Worm (Caenorhabditis elegans) whole organism, young adult: ENCODE measurements around the gene pals-30.

Experiments
- B0336.3 ChIP-seq: fragments of 200-800 bp; sonication (Bioruptor generic); IDR thresholded peaks from 2 replicates; pipeline ENCODE4 v1.3.6; 2022; ENCODE audit warnings: missing genetic modification characterization, missing compliant biosample characterization
- C06A6.2 ChIP-seq: fragments of 200-800 bp; sonication (Bioruptor generic); conservative IDR thresholded peaks from 2 replicates; pipeline ENCODE4 v1.3.6; 2022; ENCODE audit warnings: missing genetic modification characterization, missing compliant biosample characterization
- D2030.7 ChIP-seq: fragments of 200-800 bp; sonication (Bioruptor generic); IDR thresholded peaks from 2 replicates; pipeline ENCODE4 v1.3.6; 2022; ENCODE audit warnings: missing genetic modification reagents, missing genetic modification characterization, missing compliant biosample characterization
- F33H1.4 ChIP-seq: fragments of 200-800 bp; sonication (Bioruptor generic); IDR thresholded peaks from 2 replicates; pipeline ENCODE4 v1.3.6; 2022; ENCODE audit warnings: missing genetic modification reagents, missing genetic modification characterization, missing compliant biosample characterization
- F49E8.2 ChIP-seq: sonication (generic microtip); optimal IDR thresholded peaks from 3 replicates; lab custom pipeline; 2017; ENCODE audit warnings: missing genetic modification characterization, mild to moderate bottlenecking, missing compliant biosample characterization, antibody characterized with exemption, moderate library complexity; ENCODE audit not compliant: insufficient read depth
- F57A8.1 ChIP-seq: fragments of 200-800 bp; sonication (Bioruptor generic); optimal IDR thresholded peaks from 2 replicates; lab custom pipeline; 2018; ENCODE audit warnings: mild to moderate bottlenecking, missing genetic modification characterization, moderate library complexity, missing compliant biosample characterization
- F57C9.4 ChIP-seq: sonication (generic microtip); optimal IDR thresholded peaks from 2 replicates; lab custom pipeline; 2017; ENCODE audit warnings: mild to moderate bottlenecking, missing genetic modification characterization, missing compliant biosample characterization
- T07F8.4 ChIP-seq: sonication (generic microtip); optimal IDR thresholded peaks from 2 replicates; lab custom pipeline; 2016; ENCODE audit warnings: mild to moderate bottlenecking, missing genetic modification characterization, moderate library complexity, missing compliant biosample characterization
- Y53F4B.3 ChIP-seq: fragments of 200-800 bp; sonication (Bioruptor generic); IDR thresholded peaks from 2 replicates; pipeline ENCODE4 v1.3.6; 2022; ENCODE audit warnings: missing genetic modification reagents, missing genetic modification characterization, missing compliant biosample characterization
- Y95B8A.8 ChIP-seq: fragments of 200-800 bp; sonication (Bioruptor generic); IDR thresholded peaks from 2 replicates; pipeline ENCODE4 v1.3.6; 2022; ENCODE audit warnings: missing genetic modification reagents, missing genetic modification characterization, missing compliant biosample characterization
- ZK185.1 ChIP-seq: sonication (generic microtip); optimal IDR thresholded peaks from 2 replicates; lab custom pipeline; 2016; ENCODE audit warnings: mild to moderate bottlenecking, missing genetic modification characterization, missing compliant biosample characterization; ENCODE audit not compliant: poor library complexity, severe bottlenecking
- akir-1 ChIP-seq: fragments of 200-800 bp; sonication (Bioruptor generic); optimal IDR thresholded peaks from 2 replicates; lab custom pipeline; 2018; ENCODE audit warnings: mild to moderate bottlenecking, missing genetic modification characterization, moderate library complexity, missing compliant biosample characterization
- attf-5 ChIP-seq: fragments of 200-800 bp; sonication (Bioruptor generic); optimal IDR thresholded peaks from 2 replicates; lab custom pipeline; 2018; ENCODE audit warnings: mild to moderate bottlenecking, missing genetic modification characterization, missing compliant biosample characterization
- attf-6 ChIP-seq: fragments of 200-800 bp; sonication (Bioruptor generic); IDR thresholded peaks from 2 replicates; pipeline ENCODE4 v1.3.6; 2022; ENCODE audit warnings: missing genetic modification reagents, missing genetic modification characterization, missing compliant biosample characterization
- bed-1 ChIP-seq: fragments of 200-800 bp; sonication (Bioruptor generic); IDR thresholded peaks from 2 replicates; pipeline ENCODE4 v1.3.6; 2022; ENCODE audit warnings: missing genetic modification reagents, missing genetic modification characterization, missing compliant biosample characterization
- cebp-1 ChIP-seq, 2 experiments: fragments of 200-800 bp in 1 of 2; sonication (Bioruptor generic) in 1 of 2; sonication (generic microtip) in 1 of 2; IDR thresholded peaks in 1 of 2; optimal IDR thresholded peaks in 1 of 2; 2 replicates each; pipeline versions ENCODE4 v1.3.6 to Lab custom; 2017 to 2022; ENCODE audit warnings: missing compliant biosample characterization in 2 of 2, missing genetic modification characterization in 2 of 2, mild to moderate bottlenecking in 1 of 2, missing genetic modification reagents in 1 of 2, moderate library complexity in 1 of 2
- dox-1 ChIP-seq: fragments of 200-800 bp; sonication (Bioruptor generic); IDR thresholded peaks from 2 replicates; pipeline ENCODE4 v1.3.6; 2022; ENCODE audit warnings: missing genetic modification reagents, missing genetic modification characterization, missing compliant biosample characterization
- egl-44 ChIP-seq: fragments of 200-800 bp; sonication (Bioruptor generic); IDR thresholded peaks from 2 replicates; pipeline ENCODE4 v1.3.6; 2022; ENCODE audit warnings: missing genetic modification reagents, missing genetic modification characterization, missing compliant biosample characterization
- egrh-3 ChIP-seq: fragments of 200-800 bp; sonication (Bioruptor generic); IDR thresholded peaks from 2 replicates; pipeline ENCODE4 v1.3.6; 2022; ENCODE audit warnings: missing genetic modification reagents, missing genetic modification characterization, missing compliant biosample characterization
- hrde-1 ChIP-seq: sonication (generic microtip); optimal IDR thresholded peaks from 2 replicates; lab custom pipeline; 2016; ENCODE audit warnings: missing genetic modification characterization, mild to moderate bottlenecking, missing compliant biosample characterization, moderate library complexity, missing genotype, missing genetic modification reagents, borderline replicate concordance
- lir-1 ChIP-seq: fragments of 200-800 bp; sonication (Bioruptor generic); conservative IDR thresholded peaks from 2 replicates; pipeline ENCODE4 v1.3.6; 2022; ENCODE audit warnings: missing genetic modification reagents, missing genetic modification characterization, missing compliant biosample characterization
- madf-10 ChIP-seq: sonication (generic microtip); optimal IDR thresholded peaks from 2 replicates; lab custom pipeline; 2016; ENCODE audit warnings: mild to moderate bottlenecking, missing genetic modification characterization, missing compliant biosample characterization
- mes-4 ChIP-seq: sonication (generic microtip); optimal IDR thresholded peaks from 2 replicates; lab custom pipeline; 2016; ENCODE audit warnings: missing genotype, missing genetic modification characterization, missing compliant biosample characterization
- mxl-1 ChIP-seq: sonication (generic microtip); optimal IDR thresholded peaks from 2 replicates; lab custom pipeline; 2016; ENCODE audit warnings: missing genetic modification characterization, missing compliant biosample characterization
- nfya-1 ChIP-seq: sonication (generic microtip); optimal IDR thresholded peaks from 2 replicates; lab custom pipeline; 2017; ENCODE audit warnings: antibody characterized with exemption, missing compliant biosample characterization, missing genetic modification characterization, borderline replicate concordance; ENCODE audit not compliant: insufficient read depth
- nhr-179 ChIP-seq: sonication (generic microtip); optimal IDR thresholded peaks from 2 replicates; lab custom pipeline; 2016; ENCODE audit warnings: mild to moderate bottlenecking, missing genetic modification characterization, missing compliant biosample characterization
- pbrm-1 ChIP-seq: fragments of 200-800 bp; sonication (Bioruptor generic); IDR thresholded peaks from 2 replicates; pipeline ENCODE4 v1.3.6; 2022; ENCODE audit warnings: missing genetic modification reagents, missing genetic modification characterization, missing compliant biosample characterization
- rec-8 ChIP-seq, 2 experiments: sonication (generic microtip); optimal IDR thresholded peaks; 2 replicates each; lab custom pipeline; 2016; ENCODE audit warnings: mild to moderate bottlenecking in 2 of 2, missing genetic modification characterization in 2 of 2, missing genetic modification reagents in 2 of 2, missing genotype in 2 of 2, missing biosample characterization in 1 of 2, missing compliant biosample characterization in 1 of 2, moderate library complexity in 1 of 2
- rpc-1 ChIP-seq, 2 experiments: fragments of 150-350 bp in 1 of 2; sonication (generic microtip) in 1 of 2; optimal IDR thresholded peaks; 2 replicates each; lab custom pipeline; 2014 to 2018; ENCODE audit warnings: missing biosample characterization in 1 of 2, missing genetic modification characterization in 1 of 2, missing genetic modification reagents in 1 of 2, missing genotype in 1 of 2
- tbx-9 ChIP-seq: sonication (generic microtip); optimal IDR thresholded peaks from 2 replicates; lab custom pipeline; 2016; ENCODE audit warnings: borderline replicate concordance, missing genetic modification characterization, inconsistent platforms, missing compliant biosample characterization
- tlf-1 ChIP-seq: fragments of 200-800 bp; sonication (Bioruptor generic); optimal IDR thresholded peaks from 2 replicates; lab custom pipeline; 2018; ENCODE audit warnings: mild to moderate bottlenecking, missing genetic modification characterization, missing compliant biosample characterization
- xnd-1 ChIP-seq: sonication (generic microtip); optimal IDR thresholded peaks from 2 replicates; lab custom pipeline; 2016; ENCODE audit warnings: missing genotype, missing genetic modification reagents, missing genetic modification characterization, missing compliant biosample characterization
- zfh-2 ChIP-seq: fragments of 200-800 bp; sonication (Bioruptor generic); conservative IDR thresholded peaks from 2 replicates; pipeline ENCODE4 v1.3.6; 2022; ENCODE audit warnings: missing genetic modification reagents, missing genetic modification characterization, missing compliant biosample characterization
- zim-3 ChIP-seq: sonication (generic microtip); optimal IDR thresholded peaks from 2 replicates; lab custom pipeline; 2017; ENCODE audit warnings: mild to moderate bottlenecking, missing genetic modification characterization, moderate library complexity, missing compliant biosample characterization
- ztf-3 ChIP-seq: fragments of 200-800 bp; sonication (Bioruptor generic); optimal IDR thresholded peaks from 2 replicates; lab custom pipeline; 2018; ENCODE audit warnings: mild to moderate bottlenecking, missing genetic modification characterization, missing compliant biosample characterization

Gene pals-30

ce11 chrIV:14557642-14558041 lies 5.9 kb upstream of the pals-30 start:
- no peak for TF ChIP-seq tbx-9 (tag; lab: Kevin White, UChicago)
- TF ChIP-seq tlf-1 (GFP tag; lab: Kevin White, UChicago): no peak

ce11 chrIV:14554788-14555187 lies 3.0 kb upstream of the pals-30 start, which contains the start of gene Y57G11B.6:
Gene Y57G11B.6 (minus strand): TSS chrIV:14554888.
- TF ChIP-seq tlf-1 (GFP tag; lab: Kevin White, UChicago): no peak
- TF ChIP-seq zfh-2 (GFP tag; lab: Robert Waterston, UW): no peak
- no peak for TF ChIP-seq dox-1
- TF ChIP-seq pbrm-1 (GFP tag; lab: Robert Waterston, UW): no peak
- TF ChIP-seq hrde-1 (tag; lab: Kevin White, UChicago): no peak
- TF ChIP-seq egrh-3 (GFP tag; lab: Robert Waterston, UW): no peak
- TF ChIP-seq nhr-179 (tag; lab: Kevin White, UChicago): no peak
- no peak for TF ChIP-seq Y53F4B.3 (GFP tag; lab: Robert Waterston, UW)
- TF ChIP-seq F33H1.4: no peak
- no peak for TF ChIP-seq zim-3 (tag; lab: Kevin White, UChicago)
- no peak for TF ChIP-seq attf-6 (GFP tag; lab: Robert Waterston, UW)

ce11 chrIV:14549308-14549707 lies 2.5 kb downstream of the pals-30 start, which contains the start of gene T27E7.9:
Gene T27E7.9 (minus strand): TSS chrIV:14549408.
- TF ChIP-seq egl-44 (GFP tag; lab: Robert Waterston, UW) (no peak), F49E8.2 (no peak), C06A6.2 (GFP tag; lab: Robert Waterston, UW) (no peak), Y95B8A.8 (GFP tag; lab: Robert Waterston, UW) (no peak), F57C9.4 (tag; lab: Kevin White, UChicago) (no peak), cebp-1 (GFP tag; IDR thresholded peaks at IDR 0.05; lab: Robert Waterston, UW) (no peak), cebp-1 (tag; optimal IDR thresholded peaks at IDR 0.05; lab: Kevin White, UChicago) (no peak), F57A8.1 (GFP tag; lab: Kevin White, UChicago) (no peak), mes-4 (tag; lab: Kevin White, UChicago) (no peak), attf-5 (GFP tag; lab: Kevin White, UChicago) (no peak), T07F8.4 (tag; lab: Kevin White, UChicago) (no peak), B0336.3 (GFP tag; lab: Robert Waterston, UW) (no peak), mxl-1 (tag; lab: Kevin White, UChicago) (no peak), rpc-1 (optimal IDR thresholded peaks at IDR 0.05; lab: Kevin White, UChicago) (no peak), rpc-1 (tag; optimal IDR thresholded peaks at IDR 0.05; lab: Kevin White, UChicago) (no peak), ZK185.1 (tag; lab: Kevin White, UChicago) (no peak), ztf-3 (GFP tag; lab: Kevin White, UChicago) (no peak)

- TF ChIP-seq nfya-1 (tag; lab: Kevin White, UChicago) (no peak), D2030.7 (GFP tag; lab: Robert Waterston, UW) (no peak), dox-1 (no peak), rec-8 (tag; optimal IDR thresholded peaks at IDR 0.05; lab: Kevin White, UChicago) (no peak), akir-1 (no peak), lir-1 (GFP tag; lab: Robert Waterston, UW) (no peak), pbrm-1 (GFP tag; lab: Robert Waterston, UW) (no peak), tlf-1 (GFP tag; lab: Kevin White, UChicago) (no peak), bed-1 (GFP tag; lab: Robert Waterston, UW) (no peak), xnd-1 (tag; lab: Kevin White, UChicago) (no peak), Y53F4B.3 (GFP tag; lab: Robert Waterston, UW) (no peak), madf-10 (tag; lab: Kevin White, UChicago) (no peak)
Observed at ce11 chrIV:14547292-14547691, 4.5 kb downstream of the pals-30 start.
